Fruit fly (Drosophila melanogaster) whole organism, wandering third instar larva: ENCODE measurements around the gene RpL10Ab.
A peak's percentile ranks its signal among the peaks of the same experiment; 100 is the strongest.

Source experiments
- Abd-B ChIP-seq: fragments of >200 bp; optimal IDR thresholded peaks from 2 replicates; lab custom pipeline; 2017; ENCODE audit warnings: missing biosample characterization, missing genetic modification characterization
- CG32264 ChIP-seq: fragments of 200-800 bp; sonication (Bioruptor generic); optimal IDR thresholded peaks from 2 replicates; lab custom pipeline; 2016; ENCODE audit warnings: missing biosample characterization, missing genetic modification characterization
- CG9705 ChIP-seq: fragments of 200-800 bp; sonication (Bioruptor generic); optimal IDR thresholded peaks from 2 replicates; lab custom pipeline; 2018; ENCODE audit warnings: missing biosample characterization, mild to moderate bottlenecking, missing genetic modification characterization
- Dif ChIP-seq: fragments of 200-275, 200-300 bp; sonication (Bioruptor generic); optimal IDR thresholded peaks from 2 replicates; lab custom pipeline; 2018; ENCODE audit warnings: missing biosample characterization, missing genetic modification characterization; ENCODE audit not compliant: partially characterized antibody
- GATAd ChIP-seq: sonication (Bioruptor generic); optimal IDR thresholded peaks from 2 replicates; lab custom pipeline; 2016; ENCODE audit warnings: missing biosample characterization, missing genetic modification characterization
- HLH106 ChIP-seq: fragments of 200-800 bp; optimal IDR thresholded peaks from 3 replicates; lab custom pipeline; 2019; ENCODE audit warnings: missing biosample characterization, mild to moderate bottlenecking, missing genetic modification characterization, moderate library complexity
- Hnf4 ChIP-seq: fragments of 200-800 bp; sonication (Bioruptor generic); optimal IDR thresholded peaks from 2 replicates; lab custom pipeline; 2016; ENCODE audit warnings: missing biosample characterization, mild to moderate bottlenecking, missing genetic modification characterization
- Hr78 ChIP-seq: fragments of >200 bp; optimal IDR thresholded peaks from 2 replicates; lab custom pipeline; 2017; ENCODE audit warnings: missing biosample characterization, missing genetic modification characterization
- Hr83 ChIP-seq: fragments of 200-300 bp; sonication (Bioruptor generic); optimal IDR thresholded peaks from 2 replicates; lab custom pipeline; 2016; ENCODE audit warnings: missing biosample characterization, mild to moderate bottlenecking, missing genetic modification characterization, moderate library complexity; ENCODE audit not compliant: poor library complexity, severe bottlenecking
- Jra ChIP-seq: sonication (Bioruptor generic); optimal IDR thresholded peaks from 2 replicates; lab custom pipeline; 2016; ENCODE audit warnings: missing biosample characterization, missing genetic modification characterization
- Mio ChIP-seq: sonication (Bioruptor generic); optimal IDR thresholded peaks from 2 replicates; lab custom pipeline; 2016; ENCODE audit warnings: missing biosample characterization, missing genetic modification characterization
- Myc ChIP-seq: fragments of >200 bp; optimal IDR thresholded peaks from 2 replicates; lab custom pipeline; 2017
- N ChIP-seq: fragments of >200 bp; optimal IDR thresholded peaks from 2 replicates; lab custom pipeline; 2018; ENCODE audit warnings: missing biosample characterization, missing external identifiers, missing genetic modification characterization
- OdsH ChIP-seq: fragments of 200-800 bp; sonication (Bioruptor generic); optimal IDR thresholded peaks from 2 replicates; lab custom pipeline; 2016; ENCODE audit warnings: missing biosample characterization, mild to moderate bottlenecking, missing genetic modification characterization
- Sp1 ChIP-seq: fragments of 200-800 bp; sonication (Bioruptor generic); optimal IDR thresholded peaks from 3 replicates; lab custom pipeline; 2019; ENCODE audit warnings: missing biosample characterization, mild to moderate bottlenecking, missing genetic modification characterization, moderate library complexity
- br ChIP-seq: fragments of 200-800 bp; sonication (Bioruptor generic); optimal IDR thresholded peaks from 2 replicates; lab custom pipeline; 2016; ENCODE audit warnings: missing biosample characterization, missing genetic modification characterization
- brk ChIP-seq: fragments of 200-800 bp; sonication (Bioruptor generic); optimal IDR thresholded peaks from 2 replicates; lab custom pipeline; 2016; ENCODE audit warnings: missing biosample characterization, mild to moderate bottlenecking, missing genetic modification characterization
- dmrt93B ChIP-seq: fragments of 200-800 bp; sonication (Bioruptor generic); optimal IDR thresholded peaks from 2 replicates; lab custom pipeline; 2018; ENCODE audit warnings: missing biosample characterization, mild to moderate bottlenecking, missing genetic modification characterization
- dsf ChIP-seq: sonication (Bioruptor generic); optimal IDR thresholded peaks from 2 replicates; lab custom pipeline; 2016; ENCODE audit warnings: missing biosample characterization, missing genetic modification characterization, borderline replicate concordance
- ey ChIP-seq: fragments of 200-800 bp; sonication (Bioruptor generic); optimal IDR thresholded peaks from 2 replicates; lab custom pipeline; 2016; ENCODE audit warnings: missing biosample characterization, missing genetic modification characterization
- foxo ChIP-seq, 2 experiments: fragments of 200-800 bp; sonication (Bioruptor generic); optimal IDR thresholded peaks; 2 replicates in 1 of 2; 3 replicates in 1 of 2; lab custom pipeline; 2016 to 2017; ENCODE audit warnings: missing biosample characterization in 2 of 2, missing genetic modification characterization in 2 of 2
- fru ChIP-seq: fragments of 200-800 bp; sonication (Bioruptor generic); optimal IDR thresholded peaks from 3 replicates; lab custom pipeline; 2016; ENCODE audit warnings: missing biosample characterization, mild to moderate bottlenecking, missing genetic modification characterization
- h ChIP-seq: fragments of 200-800 bp; sonication (Bioruptor generic); optimal IDR thresholded peaks from 3 replicates; lab custom pipeline; 2016; ENCODE audit warnings: missing biosample characterization, mild to moderate bottlenecking, missing genetic modification characterization
- jim ChIP-seq: fragments of 175-275, 200-325 bp; sonication (Bioruptor generic); optimal IDR thresholded peaks from 2 replicates; lab custom pipeline; 2016; ENCODE audit warnings: missing biosample characterization, mild to moderate bottlenecking, missing genetic modification characterization
- lola ChIP-seq: fragments of >200 bp; optimal IDR thresholded peaks from 2 replicates; lab custom pipeline; 2017; ENCODE audit warnings: missing biosample characterization, missing genetic modification characterization
- psq ChIP-seq: fragments of 200-800 bp; sonication (Bioruptor generic); optimal IDR thresholded peaks from 3 replicates; lab custom pipeline; 2017; ENCODE audit warnings: missing biosample characterization, mild to moderate bottlenecking, missing genetic modification characterization, moderate library complexity
- rgr ChIP-seq: fragments of 200-800 bp; sonication (Bioruptor generic); optimal IDR thresholded peaks from 3 replicates; lab custom pipeline; 2016; ENCODE audit warnings: missing biosample characterization, mild to moderate bottlenecking, missing genetic modification characterization
- sage ChIP-seq: fragments of 200-800 bp; sonication (Bioruptor generic); optimal IDR thresholded peaks from 2 replicates; lab custom pipeline; 2016; ENCODE audit warnings: missing biosample characterization, mild to moderate bottlenecking, missing genetic modification characterization
- sv ChIP-seq: fragments of 200-800 bp; sonication (Bioruptor generic); optimal IDR thresholded peaks from 3 replicates; lab custom pipeline; 2016; ENCODE audit warnings: missing biosample characterization, missing genetic modification characterization
- tai ChIP-seq: sonication (Bioruptor generic); optimal IDR thresholded peaks from 2 replicates; lab custom pipeline; 2016; ENCODE audit warnings: missing biosample characterization, missing genetic modification characterization
- usp ChIP-seq: fragments of >200 bp; optimal IDR thresholded peaks from 2 replicates; lab custom pipeline; 2017; ENCODE audit warnings: missing biosample characterization, missing genetic modification characterization
- woc ChIP-seq: sonication (Bioruptor generic); optimal IDR thresholded peaks from 2 replicates; lab custom pipeline; 2016; ENCODE audit warnings: missing biosample characterization, mild to moderate bottlenecking, missing genetic modification characterization

Gene RpL10Ab

DNA sequence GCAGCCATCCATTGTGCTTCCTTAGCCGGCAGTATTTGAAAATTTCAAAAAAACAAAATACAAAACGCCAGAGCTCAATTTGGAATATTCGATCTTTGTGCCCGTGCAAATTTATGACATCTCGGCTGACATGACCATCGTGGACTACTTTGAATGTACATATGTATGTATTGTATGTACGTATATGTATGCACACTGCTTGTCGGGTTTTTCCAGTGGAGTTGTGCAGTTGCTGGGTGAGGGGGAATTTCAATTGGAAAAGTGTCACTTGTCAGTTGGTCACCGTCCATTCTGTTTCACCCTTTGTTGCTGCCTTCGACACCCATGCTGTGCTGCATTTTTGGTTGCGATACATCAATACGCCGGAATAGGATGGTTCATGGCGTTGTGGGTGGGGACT, 25.1 kb downstream of the RpL10Ab start, which contains the start of gene CG12521:
Gene CG12521, minus strand, starts transcription at position 101 of the 400 bp plus-strand sequence.
- TF ChIP-seq dsf (no peak), Myc (no peak), Abd-B (no peak), rgr (no peak), woc (GFP tag; lab: Kevin White, UChicago) (no peak), ey (no peak), jim (no peak), brk (no peak), N (no peak), sv (GFP tag; lab: Kevin White, UChicago) (no peak), OdsH (GFP tag; lab: Kevin White, UChicago) (no peak), br (GFP tag; lab: Kevin White, UChicago) (no peak), Jra (no peak), Hr78 (GFP tag; lab: Kevin White, UChicago) (no peak), sage (no peak)

DNA sequence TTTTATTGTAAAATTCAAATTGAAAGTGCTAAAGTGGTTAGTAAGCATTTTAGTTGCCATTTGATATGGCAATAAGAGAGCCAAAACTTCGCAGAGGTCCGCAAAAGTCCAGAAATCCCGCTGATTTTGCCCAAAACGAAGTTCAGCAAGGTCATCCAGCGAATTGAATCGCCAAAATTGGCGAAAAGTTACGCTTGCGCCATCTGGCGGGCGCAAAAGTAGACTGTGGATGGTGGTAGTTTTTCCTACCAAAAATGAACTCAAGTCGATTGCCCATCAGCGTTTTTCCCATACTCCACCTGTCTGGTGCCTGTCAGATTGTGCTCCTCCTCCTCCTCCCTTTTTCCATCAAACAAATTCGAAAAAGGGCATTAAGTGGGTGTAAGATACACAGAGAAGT, 30.3 kb downstream of the RpL10Ab start:
- TF ChIP-seq GATAd, result no peak

DNA sequence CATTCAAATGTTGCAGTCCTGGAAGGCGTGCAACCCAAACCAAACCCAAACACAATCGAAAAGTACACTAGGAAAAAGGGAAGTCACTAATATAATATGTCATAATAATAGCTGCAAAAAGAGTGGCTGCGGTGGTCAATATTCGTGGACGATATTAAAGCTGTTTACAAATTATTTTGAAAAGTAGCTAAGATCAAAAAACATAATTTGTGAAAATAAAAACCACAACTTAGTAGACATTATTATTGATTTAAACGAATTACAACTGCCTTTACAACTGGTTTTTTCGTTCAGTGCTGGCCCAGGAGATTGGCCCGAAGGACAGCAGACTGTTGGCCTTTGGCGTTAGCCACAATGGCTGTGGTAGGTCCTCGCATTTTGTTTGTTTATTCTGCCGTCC, 36.1 kb downstream of the RpL10Ab start:
- no peak for TF ChIP-seq Myc
- TF ChIP-seq woc (GFP tag; lab: Kevin White, UChicago), result no peak
- TF ChIP-seq dmrt93B, result no peak
- TF ChIP-seq sv (GFP tag; lab: Kevin White, UChicago), result no peak
- TF ChIP-seq OdsH (GFP tag; lab: Kevin White, UChicago), result no peak
- no peak for TF ChIP-seq tai (GFP tag; lab: Kevin White, UChicago)
- no peak for TF ChIP-seq Jra
- TF ChIP-seq lola (GFP tag; lab: Kevin White, UChicago), result no peak
- no peak for TF ChIP-seq Hr83
- no peak for TF ChIP-seq Mio (GFP tag; lab: Kevin White, UChicago)
- TF ChIP-seq usp, result no peak
- no peak for TF ChIP-seq dsf
- no peak for TF ChIP-seq Sp1 (GFP tag; lab: Kevin White, UChicago)
- no peak for TF ChIP-seq jim
- no peak for TF ChIP-seq Abd-B

DNA sequence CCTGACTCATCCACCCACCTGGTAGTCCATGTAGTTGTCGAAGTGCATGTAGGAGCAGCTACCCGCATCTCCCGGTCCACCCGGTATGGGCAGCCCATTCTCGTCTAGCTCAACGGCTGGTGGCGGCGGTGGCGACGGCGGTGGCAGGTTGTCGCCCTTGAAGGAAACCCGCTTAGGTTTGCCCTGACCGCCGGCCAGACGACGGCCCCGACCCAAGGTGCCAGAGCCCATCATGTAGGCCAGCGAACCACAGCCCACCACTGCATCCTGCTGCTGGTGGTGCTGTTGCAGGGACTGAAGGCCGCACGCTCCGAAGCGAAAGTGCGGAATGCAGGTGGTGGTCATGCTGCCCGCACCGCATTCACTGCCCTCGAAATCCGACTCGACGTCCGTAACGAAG, 39.6 kb downstream of the RpL10Ab start:
- TF ChIP-seq Hr78 (GFP tag; lab: Kevin White, UChicago), result no peak

DNA sequence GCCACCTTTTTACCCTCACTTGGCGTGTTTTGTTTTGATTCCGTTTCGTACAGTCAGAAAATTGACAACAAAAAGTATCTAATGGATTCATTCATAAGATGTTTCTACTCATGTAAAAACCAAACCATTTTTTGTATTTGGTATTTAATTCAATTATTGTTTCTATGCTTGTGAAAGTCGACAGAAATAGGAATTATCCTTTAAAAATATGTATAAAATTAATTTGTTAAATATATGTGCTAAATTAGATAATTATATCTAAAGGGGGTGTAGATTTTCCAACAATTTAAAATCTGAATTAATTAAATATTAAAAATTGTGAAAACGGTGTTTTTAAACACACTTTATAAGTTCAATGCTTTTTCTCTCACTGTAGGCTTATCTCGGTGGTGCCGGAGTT, 40.9 kb downstream of the RpL10Ab start:
- TF ChIP-seq Sp1 (GFP tag; lab: Kevin White, UChicago) (peak; percentile 0), sage (no peak), N (no peak), HLH106 (tag; lab: Kevin White, UChicago) (peak; percentile 9), usp (no peak)

DNA sequence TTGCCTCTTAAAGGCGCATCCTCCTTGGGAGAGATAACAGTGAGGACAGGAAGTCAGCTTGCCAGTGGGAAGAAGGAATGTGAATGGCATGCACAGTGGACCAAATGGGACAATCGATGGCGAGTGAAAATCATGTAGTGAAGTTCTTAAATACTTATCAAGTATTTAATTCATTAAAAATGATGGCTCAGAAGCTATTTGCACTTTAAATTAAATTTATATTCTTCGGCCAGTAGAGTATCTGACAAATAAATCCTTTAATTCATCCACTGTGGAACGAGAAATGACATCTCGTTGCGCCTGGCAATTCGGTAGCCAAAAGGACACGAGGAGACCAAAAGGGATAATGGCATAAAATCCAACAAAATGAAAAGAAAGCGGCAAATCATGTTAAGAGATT, 46.7 kb downstream of the RpL10Ab start:
- TF ChIP-seq rgr, result no peak
- TF ChIP-seq Myc, result no peak
- TF ChIP-seq tai (GFP tag; lab: Kevin White, UChicago), result no peak
- TF ChIP-seq ey, result no peak
- no peak for TF ChIP-seq foxo (GFP tag; optimal IDR thresholded peaks at IDR 0.05; lab: Kevin White, UChicago)
- no peak for TF ChIP-seq Hr83
- TF ChIP-seq OdsH (GFP tag; lab: Kevin White, UChicago), result no peak
- TF ChIP-seq Hnf4 (GFP tag; lab: Kevin White, UChicago), result no peak

DNA sequence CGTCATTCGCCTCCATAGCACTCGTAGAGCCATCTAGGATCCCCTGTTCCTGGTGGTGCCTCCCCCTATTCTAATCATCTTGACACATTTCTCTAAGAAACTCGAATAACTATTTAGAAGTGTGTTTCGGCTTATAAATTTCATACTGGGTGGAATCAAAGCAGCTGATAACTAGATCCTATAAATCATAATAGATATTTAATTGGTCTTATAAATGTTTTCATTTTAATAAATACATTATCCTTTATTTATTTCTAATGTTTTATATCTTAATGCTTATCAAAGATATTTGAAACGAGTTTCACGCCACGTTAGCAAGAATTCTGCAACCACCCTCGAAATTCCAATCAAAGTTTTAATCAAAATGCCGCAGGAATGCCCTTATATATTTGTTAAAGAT, 48.6 kb downstream of the RpL10Ab start, which contains the start of gene CG5906:
Gene CG5906, minus strand, starts transcription at position 101 of the 400 bp plus-strand sequence.
- TF ChIP-seq dmrt93B (no peak), jim (no peak), fru (GFP tag; lab: Kevin White, UChicago) (no peak), br (GFP tag; lab: Kevin White, UChicago) (no peak), GATAd (no peak), Hr83 (no peak), sage (no peak), lola (GFP tag; lab: Kevin White, UChicago) (no peak), foxo (GFP tag; optimal IDR thresholded peaks at IDR 0.05; lab: Kevin White, UChicago) (no peak), OdsH (GFP tag; lab: Kevin White, UChicago) (no peak), CG32264 (no peak), Hr78 (GFP tag; lab: Kevin White, UChicago) (no peak), ey (no peak), CG9705 (GFP tag; lab: Kevin White, UChicago) (no peak), Mio (GFP tag; lab: Kevin White, UChicago) (no peak), Hnf4 (GFP tag; lab: Kevin White, UChicago) (no peak), psq (GFP tag; lab: Kevin White, UChicago) (no peak), h (GFP tag; lab: Kevin White, UChicago) (no peak), Dif (GFP tag; lab: Kevin White, UChicago) (no peak)
